Fruit fly (Drosophila melanogaster) whole organism, embryonic: ENCODE results near the gene CG17321.
A peak's percentile ranks its signal among the peaks of the same experiment; 100 is the strongest.

Experiments used
- Abd-B ChIP-seq: fragments of 200-800 bp; sonication (Bioruptor generic); optimal IDR thresholded peaks from 2 replicates; lab custom pipeline; 2018; ENCODE audit warnings: missing biosample characterization, mild to moderate bottlenecking, missing genetic modification characterization, moderate library complexity
- Adf1 ChIP-seq: fragments of 200-800 bp; sonication (Bioruptor generic); IDR thresholded peaks from 2 replicates; pipeline ENCODE4 v1.3.6; 2022; ENCODE audit warnings: missing biosample characterization, missing genetic modification characterization
- Aef1 ChIP-seq: fragments of 200-800 bp; sonication (Bioruptor generic); IDR thresholded peaks from 3 replicates; pipeline ENCODE4 v1.3.6; 2022; ENCODE audit warnings: missing biosample characterization, missing genetic modification characterization
- CG10209 ChIP-seq: fragments of 200-800 bp; sonication (Bioruptor generic); optimal IDR thresholded peaks from 3 replicates; lab custom pipeline; 2017; ENCODE audit warnings: missing biosample characterization, mild to moderate bottlenecking, missing genetic modification characterization, missing genetic modification reagents
- CG11085 ChIP-seq: fragments of 200-800 bp; sonication (Bioruptor generic); IDR thresholded peaks from 2 replicates; pipeline ENCODE4 v1.3.6; 2022; ENCODE audit warnings: missing biosample characterization, missing genetic modification characterization
- CG11504 ChIP-seq: fragments of 200-800 bp; sonication (Bioruptor generic); optimal IDR thresholded peaks from 3 replicates; lab custom pipeline; 2019; ENCODE audit warnings: missing biosample characterization, mild to moderate bottlenecking, missing genetic modification characterization, moderate library complexity
- CG12236 ChIP-seq: fragments of 200-800 bp; sonication (Bioruptor generic); optimal IDR thresholded peaks from 2 replicates; lab custom pipeline; 2016; ENCODE audit warnings: missing biosample characterization, missing genetic modification characterization
- CG12391 ChIP-seq: fragments of 200-800 bp; sonication (Bioruptor generic); optimal IDR thresholded peaks from 3 replicates; lab custom pipeline; 2018; ENCODE audit warnings: missing biosample characterization, mild to moderate bottlenecking, missing genetic modification characterization, moderate library complexity
- CG16779 ChIP-seq: fragments of 200-800 bp; sonication (Bioruptor generic); IDR thresholded peaks from 2 replicates; pipeline ENCODE4 v1.3.6; 2022; ENCODE audit warnings: missing biosample characterization, missing genetic modification characterization
- CG2129 ChIP-seq: fragments of 200-800 bp; sonication (Bioruptor generic); IDR thresholded peaks from 2 replicates; pipeline ENCODE4 v1.3.6; 2022; ENCODE audit warnings: missing biosample characterization, missing genetic modification characterization; ENCODE audit not compliant: partially characterized antibody
- CG2199 ChIP-seq: fragments of 200-800 bp; sonication (Bioruptor generic); IDR thresholded peaks from 3 replicates; pipeline ENCODE4 v1.3.6; 2022; ENCODE audit warnings: missing biosample characterization, missing genetic modification characterization
- CG3065 ChIP-seq: fragments of 200-800 bp; sonication (Bioruptor generic); optimal IDR thresholded peaks from 2 replicates; lab custom pipeline; 2016; ENCODE audit warnings: missing biosample characterization, missing genetic modification characterization
- CG31224 ChIP-seq: fragments of 200-800 bp; sonication (Bioruptor generic); IDR thresholded peaks from 2 replicates; pipeline ENCODE4 v1.3.6; 2022; ENCODE audit warnings: missing biosample characterization, missing genetic modification characterization
- CG31365 ChIP-seq: fragments of 200-800 bp; sonication (Bioruptor generic); optimal IDR thresholded peaks from 2 replicates; lab custom pipeline; 2018; ENCODE audit warnings: missing biosample characterization, mild to moderate bottlenecking, missing genetic modification characterization
- CG31388 ChIP-seq: fragments of 200-800 bp; sonication (Bioruptor generic); optimal IDR thresholded peaks from 2 replicates; lab custom pipeline; 2016; ENCODE audit warnings: missing biosample characterization, missing genetic modification characterization
- CG32532 ChIP-seq: fragments of 200-800 bp; sonication (Bioruptor generic); IDR thresholded peaks from 2 replicates; pipeline ENCODE4 v1.3.6; 2022; ENCODE audit warnings: missing biosample characterization, missing genetic modification characterization
- CG4820 ChIP-seq: fragments of 200-800 bp; sonication (Bioruptor generic); optimal IDR thresholded peaks from 3 replicates; lab custom pipeline; 2016; ENCODE audit warnings: missing biosample characterization, missing genetic modification characterization
- CG6272 ChIP-seq: fragments of 200-800 bp; sonication (Bioruptor generic); IDR thresholded peaks from 2 replicates; pipeline ENCODE4 v1.3.6; 2022; ENCODE audit warnings: missing biosample characterization, missing genetic modification characterization
- CG8359 ChIP-seq: fragments of 200-800 bp; sonication (Bioruptor generic); optimal IDR thresholded peaks from 2 replicates; lab custom pipeline; 2017; ENCODE audit warnings: missing biosample characterization, mild to moderate bottlenecking, missing genetic modification characterization, borderline replicate concordance
- CG8388 ChIP-seq: fragments of 200-800 bp; sonication (Bioruptor generic); optimal IDR thresholded peaks from 2 replicates; lab custom pipeline; 2019; ENCODE audit warnings: missing biosample characterization, mild to moderate bottlenecking, missing genetic modification characterization, moderate library complexity
- CG8478 ChIP-seq: fragments of >200 bp; optimal IDR thresholded peaks from 2 replicates; lab custom pipeline; 2018
- CoRest ChIP-seq: fragments of 200-800 bp; sonication (Bioruptor generic); optimal IDR thresholded peaks from 3 replicates; lab custom pipeline; 2018; ENCODE audit warnings: missing biosample characterization, mild to moderate bottlenecking, missing genetic modification characterization, moderate library complexity
- D19A ChIP-seq: fragments of 200-800 bp; optimal IDR thresholded peaks from 3 replicates; lab custom pipeline; 2019; ENCODE audit warnings: missing biosample characterization, mild to moderate bottlenecking, missing genetic modification characterization, moderate library complexity
- Dad ChIP-seq: fragments of 200-800 bp; sonication (Bioruptor generic); optimal IDR thresholded peaks from 3 replicates; lab custom pipeline; 2016; ENCODE audit warnings: missing biosample characterization, missing genetic modification characterization
- Drgx ChIP-seq: fragments of 200-800 bp; sonication (Bioruptor generic); IDR thresholded peaks from 2 replicates; pipeline ENCODE4 v1.3.6; 2022; ENCODE audit warnings: missing biosample characterization, missing genetic modification characterization
- Elba2 ChIP-seq: fragments of 200-800 bp; sonication (Bioruptor generic); optimal IDR thresholded peaks from 3 replicates; lab custom pipeline; 2016; ENCODE audit warnings: missing biosample characterization, missing genetic modification characterization
- Ets65A ChIP-seq: fragments of 200-800 bp; sonication (Bioruptor generic); peaks from one replicate; lab custom pipeline; 2016; ENCODE audit warnings: missing biosample characterization, missing genetic modification characterization
- Fer1 ChIP-seq: fragments of 200-800 bp; sonication (Bioruptor generic); optimal IDR thresholded peaks from 2 replicates; lab custom pipeline; 2017; ENCODE audit warnings: missing biosample characterization, mild to moderate bottlenecking, missing genetic modification characterization
- Fer2 ChIP-seq: fragments of 200-800 bp; sonication (Bioruptor generic); optimal IDR thresholded peaks from 2 replicates; lab custom pipeline; 2018; ENCODE audit warnings: missing biosample characterization, mild to moderate bottlenecking, missing genetic modification characterization, moderate library complexity
- HLH3B ChIP-seq: fragments of 200-800 bp; sonication (Bioruptor generic); IDR thresholded peaks from 2 replicates; pipeline ENCODE4 v1.3.6; 2022; ENCODE audit warnings: missing biosample characterization, missing genetic modification characterization
- HLH4C ChIP-seq: fragments of 200-800 bp; sonication (Bioruptor generic); IDR thresholded peaks from 3 replicates; pipeline ENCODE4 v1.3.6; 2022; ENCODE audit warnings: missing biosample characterization, missing genetic modification characterization; ENCODE audit not compliant: partially characterized antibody
- HmgZ ChIP-seq: fragments of 200-800 bp; sonication (Bioruptor generic); optimal IDR thresholded peaks from 2 replicates; lab custom pipeline; 2018; ENCODE audit warnings: missing biosample characterization, mild to moderate bottlenecking, missing genetic modification characterization
- Hr39 ChIP-seq: fragments of >200 bp; optimal IDR thresholded peaks from 2 replicates; lab custom pipeline; 2017
- Mad ChIP-seq: fragments of 200-800 bp; sonication (Bioruptor generic); optimal IDR thresholded peaks from 2 replicates; lab custom pipeline; 2016; ENCODE audit warnings: missing biosample characterization, missing genetic modification characterization
- Meics ChIP-seq: fragments of 200-800 bp; sonication (Bioruptor generic); optimal IDR thresholded peaks from 2 replicates; lab custom pipeline; 2017; ENCODE audit warnings: missing biosample characterization, mild to moderate bottlenecking, missing genetic modification characterization
- NC2α ChIP-seq: fragments of 200-800 bp; sonication (Bioruptor generic); optimal IDR thresholded peaks from 2 replicates; lab custom pipeline; 2016; ENCODE audit warnings: missing biosample characterization, missing genetic modification characterization
- Vsx1 ChIP-seq: fragments of 200-800 bp; sonication (Bioruptor generic); optimal IDR thresholded peaks from 2 replicates; lab custom pipeline; 2017; ENCODE audit warnings: missing biosample characterization, mild to moderate bottlenecking, missing genetic modification characterization, missing genetic modification reagents
- aop ChIP-seq: fragments of 200-800 bp; sonication (Bioruptor generic); IDR thresholded peaks from 2 replicates; pipeline ENCODE4 v1.3.6; 2022; ENCODE audit warnings: missing biosample characterization, missing genetic modification characterization
- bsh ChIP-seq, 2 experiments: fragments of 200-800 bp; sonication (Bioruptor generic); optimal IDR thresholded peaks; 2 replicates each; lab custom pipeline; 2017 to 2018; ENCODE audit warnings: mild to moderate bottlenecking in 2 of 2, missing biosample characterization in 2 of 2, missing genetic modification characterization in 2 of 2, moderate library complexity in 1 of 2
- dm ChIP-seq: fragments of 200-800 bp; sonication (Bioruptor generic); optimal IDR thresholded peaks from 3 replicates; lab custom pipeline; 2016; ENCODE audit warnings: missing biosample characterization, missing genetic modification characterization
- ewg ChIP-seq: fragments of 200-800 bp; sonication (Bioruptor generic); optimal IDR thresholded peaks from 3 replicates; lab custom pipeline; 2017; ENCODE audit warnings: mild to moderate bottlenecking, missing biosample characterization, missing genetic modification reagents, missing genetic modification characterization
- hth ChIP-seq: fragments of >200 bp; optimal IDR thresholded peaks from 2 replicates; lab custom pipeline; 2017; ENCODE audit warnings: inconsistent platforms
- insv ChIP-seq, 2 experiments: fragments of 200-800 bp; sonication (Bioruptor generic); optimal IDR thresholded peaks; 3 replicates each; lab custom pipeline; 2016 to 2018; ENCODE audit warnings: missing biosample characterization in 2 of 2, missing genetic modification characterization in 2 of 2
- prd ChIP-seq, 3 experiments: fragments of >200 bp in 2 of 3; fragments of 200-800 bp in 1 of 3; sonication (Bioruptor generic) in 1 of 3; optimal IDR thresholded peaks in 2 of 3; IDR thresholded peaks in 1 of 3; 2 replicates in 2 of 3; 3 replicates in 1 of 3; pipeline versions ENCODE4 v1.3.6 to Lab custom; 2017 to 2022; ENCODE audit warnings: missing biosample characterization in 1 of 3, missing genetic modification characterization in 1 of 3
- pros ChIP-seq: fragments of 200-800 bp; sonication (Bioruptor generic); optimal IDR thresholded peaks from 3 replicates; lab custom pipeline; 2019; ENCODE audit warnings: missing biosample characterization, mild to moderate bottlenecking, missing genetic modification characterization, moderate library complexity
- repo ChIP-seq: fragments of 200-800 bp; sonication (Bioruptor generic); optimal IDR thresholded peaks from 2 replicates; lab custom pipeline; 2016; ENCODE audit warnings: missing biosample characterization, missing genetic modification characterization
- so ChIP-seq: fragments of 200-800 bp; sonication (Bioruptor generic); IDR thresholded peaks from 3 replicates; pipeline ENCODE4 v1.3.6; 2022; ENCODE audit warnings: missing biosample characterization, missing genetic modification characterization
- sob ChIP-seq: fragments of 200-800 bp; sonication (Bioruptor generic); IDR thresholded peaks from 2 replicates; pipeline ENCODE4 v1.3.6; 2022; ENCODE audit warnings: missing biosample characterization, missing genetic modification characterization
- tna ChIP-seq: fragments of 200-800 bp; sonication (Bioruptor generic); IDR thresholded peaks from 2 replicates; pipeline ENCODE4 v1.3.6; 2022; ENCODE audit warnings: missing biosample characterization, missing genetic modification characterization; ENCODE audit not compliant: partially characterized antibody
- trh ChIP-seq: fragments of 200-800 bp; sonication (Bioruptor generic); optimal IDR thresholded peaks from 2 replicates; lab custom pipeline; 2016; ENCODE audit warnings: missing biosample characterization, missing genetic modification characterization

The CG17321 gene

dm6 chr2L:18881014-18881660 is 36.2 kb downstream of the CG17321 start, which contains the start of gene tup (continued):
- TF ChIP-seq Drgx (peak; percentile 32; the same call in 1 of the 2 replicates), trh (GFP tag; lab: Kevin White, UChicago) (no peak), CG11085 (GFP tag; lab: Robert Waterston, UW) (no peak), CG31365 (tag; lab: Kevin White, UChicago) (no peak), CG10209 (no peak), CG32532 (GFP tag; lab: Robert Waterston, UW) (0 out of 2 replicates have a peak, but pooled peaks have one; percentile 11), HLH3B (0 out of 2 replicates have a peak, but pooled peaks have one; percentile 10), Meics (no peak), Ets65A (GFP tag; lab: Kevin White, UChicago) (no peak), dm (GFP tag; lab: Kevin White, UChicago) (no peak), Vsx1 (no peak), insv (GFP tag; optimal IDR thresholded peaks at IDR 0.05; lab: Kevin White, UChicago) (peak in 1 of 2 experiments; percentile 50), CG16779 (no peak), sob (GFP tag; lab: Robert Waterston, UW) (no peak), Hr39 (lab: Kevin White, UChicago) (no peak), so (peak; percentile 76; the same call in 1 of the 3 replicates), hth (lab: Kevin White, UChicago) (no peak), CG6272 (GFP tag; lab: Robert Waterston, UW) (no peak), HLH4C (peak; percentile 49; the same call in 2 of the 3 replicates), CG11504 (peak; percentile 17), CG8478 (lab: Kevin White, UChicago) (peak; percentile 96), D19A (tag; lab: Kevin White, UChicago) (no peak), Fer1 (no peak), NC2α (GFP tag; lab: Kevin White, UChicago) (no peak), bsh (GFP tag; optimal IDR thresholded peaks at IDR 0.05; lab: Kevin White, UChicago) (no peak), tna (GFP tag; lab: Robert Waterston, UW) (no peak), Abd-B (GFP tag; lab: Kevin White, UChicago) (no peak), Elba2 (GFP tag; lab: Kevin White, UChicago) (no peak), Adf1 (GFP tag; lab: Robert Waterston, UW) (peak; percentile 91), HmgZ (tag; lab: Kevin White, UChicago) (peak; percentile 30), ewg (GFP tag; lab: Kevin White, UChicago) (peak; percentile 98), prd (optimal IDR thresholded peaks at IDR 0.05; lab: Kevin White, UChicago) (no peak), prd (GFP tag; IDR thresholded peaks at IDR 0.05; lab: Robert Waterston, UW) (no peak; the same call in 2 of the 3 replicates), Fer2 (no peak), Aef1 (GFP tag; lab: Robert Waterston, UW) (no peak), CG2199 (peak; percentile 24; the same call in 1 of the 3 replicates), CG3065 (GFP tag; lab: Kevin White, UChicago) (no peak), CoRest (tag; lab: Kevin White, UChicago) (peak; percentile 75), Dad (no peak), CG2129 (GFP tag; lab: Robert Waterston, UW) (no peak), CG31224 (no peak), CG31388 (no peak), CG12236 (no peak), CG8359 (no peak), repo (no peak), pros (peak; percentile 47), CG12391 (tag; lab: Kevin White, UChicago) (no peak), CG8388 (GFP tag; lab: Kevin White, UChicago) (no peak), aop (GFP tag; lab: Robert Waterston, UW) (peak; percentile 44; the same call in 1 of the 2 replicates), Mad (GFP tag; lab: Kevin White, UChicago) (peak; percentile 7), CG4820 (GFP tag; lab: Kevin White, UChicago) (no peak)
